Worm (Caenorhabditis elegans) whole organism, young adult: ENCODE measurements around the gene M01G5.1.

ENCODE experiments used
- B0019.2 ChIP-seq: fragments of 200-800 bp; sonication (Bioruptor generic); conservative IDR thresholded peaks from 2 replicates; pipeline ENCODE4 v1.3.6; 2022; ENCODE audit warnings: missing genetic modification reagents, missing genetic modification characterization, missing compliant biosample characterization
- B0261.1 ChIP-seq: sonication (generic microtip); optimal IDR thresholded peaks from 2 replicates; lab custom pipeline; 2016; ENCODE audit warnings: mild to moderate bottlenecking, missing genetic modification characterization, moderate library complexity, missing compliant biosample characterization
- D2030.7 ChIP-seq: fragments of 200-800 bp; sonication (Bioruptor generic); IDR thresholded peaks from 2 replicates; pipeline ENCODE4 v1.3.6; 2022; ENCODE audit warnings: missing genetic modification reagents, missing genetic modification characterization, missing compliant biosample characterization
- F22D6.2 ChIP-seq: sonication (generic microtip); optimal IDR thresholded peaks from 2 replicates; lab custom pipeline; 2016; ENCODE audit warnings: mild to moderate bottlenecking, missing genetic modification characterization, missing compliant biosample characterization
- F23B12.7 ChIP-seq: sonication (generic microtip); optimal IDR thresholded peaks from 2 replicates; lab custom pipeline; 2017; ENCODE audit warnings: missing genetic modification characterization, mild to moderate bottlenecking, missing compliant biosample characterization, antibody characterized with exemption, moderate library complexity; ENCODE audit not compliant: insufficient read depth
- F37B4.10 ChIP-seq: fragments of 200-800 bp; sonication (Bioruptor generic); IDR thresholded peaks from 2 replicates; pipeline ENCODE4 v1.3.6; 2022; ENCODE audit warnings: missing genetic modification characterization, missing compliant biosample characterization
- F52B5.7 ChIP-seq: sonication (generic microtip); optimal IDR thresholded peaks from 2 replicates; lab custom pipeline; 2016; ENCODE audit warnings: mild to moderate bottlenecking, missing genetic modification characterization, missing compliant biosample characterization
- F55B11.4 ChIP-seq: sonication (generic microtip); optimal IDR thresholded peaks from 2 replicates; lab custom pipeline; 2016; ENCODE audit warnings: missing compliant biosample characterization, missing genetic modification characterization, borderline replicate concordance; ENCODE audit not compliant: insufficient read depth
- F57C9.4 ChIP-seq: sonication (generic microtip); optimal IDR thresholded peaks from 2 replicates; lab custom pipeline; 2017; ENCODE audit warnings: mild to moderate bottlenecking, missing genetic modification characterization, missing compliant biosample characterization
- K12H6.12 ChIP-seq: fragments of 200-800 bp; sonication (Bioruptor generic); optimal IDR thresholded peaks from 2 replicates; lab custom pipeline; 2018; ENCODE audit warnings: mild to moderate bottlenecking, missing genetic modification characterization, missing compliant biosample characterization
- T07F8.4 ChIP-seq: sonication (generic microtip); optimal IDR thresholded peaks from 2 replicates; lab custom pipeline; 2016; ENCODE audit warnings: mild to moderate bottlenecking, missing genetic modification characterization, moderate library complexity, missing compliant biosample characterization
- Y53G8AR.9 ChIP-seq: fragments of 200-800 bp; sonication (Bioruptor generic); conservative IDR thresholded peaks from 2 replicates; pipeline ENCODE4 v1.3.6; 2022; ENCODE audit warnings: missing genetic modification reagents, missing genetic modification characterization, missing compliant biosample characterization
- Y56A3A.18 ChIP-seq: fragments of 200-800 bp; sonication (Bioruptor generic); IDR thresholded peaks from 2 replicates; pipeline ENCODE4 v1.3.6; 2022; ENCODE audit warnings: missing genetic modification reagents, missing genetic modification characterization, missing compliant biosample characterization
- ZK185.1 ChIP-seq: sonication (generic microtip); optimal IDR thresholded peaks from 2 replicates; lab custom pipeline; 2016; ENCODE audit warnings: mild to moderate bottlenecking, missing genetic modification characterization, missing compliant biosample characterization; ENCODE audit not compliant: poor library complexity, severe bottlenecking
- ama-1 ChIP-seq, 3 experiments: fragments of 150-350 bp in 1 of 3; sonication (generic microtip) in 2 of 3; optimal IDR thresholded peaks; 2 replicates each; lab custom pipeline; 2014 to 2018; ENCODE audit warnings: missing biosample characterization in 2 of 3, missing genetic modification characterization in 2 of 3, missing genetic modification reagents in 2 of 3
- attf-3 ChIP-seq: fragments of 200-800 bp; sonication (Bioruptor generic); conservative IDR thresholded peaks from 2 replicates; pipeline ENCODE4 v1.3.6; 2022; ENCODE audit warnings: missing genetic modification reagents, missing genetic modification characterization, missing compliant biosample characterization
- attf-6 ChIP-seq: fragments of 200-800 bp; sonication (Bioruptor generic); IDR thresholded peaks from 2 replicates; pipeline ENCODE4 v1.3.6; 2022; ENCODE audit warnings: missing genetic modification reagents, missing genetic modification characterization, missing compliant biosample characterization
- ceh-100 ChIP-seq: fragments of 200-800 bp; sonication (Bioruptor generic); IDR thresholded peaks from 2 replicates; pipeline ENCODE4 v1.3.6; 2022; ENCODE audit warnings: missing genetic modification reagents, missing genetic modification characterization, missing compliant biosample characterization
- ceh-91 ChIP-seq: fragments of 200-800 bp; sonication (Bioruptor generic); IDR thresholded peaks from 2 replicates; pipeline ENCODE4 v1.3.6; 2022; ENCODE audit warnings: missing genetic modification reagents, missing genetic modification characterization, missing compliant biosample characterization
- dox-1 ChIP-seq: fragments of 200-800 bp; sonication (Bioruptor generic); IDR thresholded peaks from 2 replicates; pipeline ENCODE4 v1.3.6; 2022; ENCODE audit warnings: missing genetic modification reagents, missing genetic modification characterization, missing compliant biosample characterization
- efl-1 ChIP-seq: fragments of 150-350 bp; optimal IDR thresholded peaks from 2 replicates; lab custom pipeline; 2014; ENCODE audit warnings: missing biosample characterization, missing genetic modification reagents, missing genetic modification characterization
- egl-18 ChIP-seq: fragments of 200-800 bp; sonication (Bioruptor generic); IDR thresholded peaks from 2 replicates; pipeline ENCODE4 v1.3.6; 2022; ENCODE audit warnings: missing genetic modification reagents, missing genetic modification characterization, missing compliant biosample characterization
- ekl-4 ChIP-seq: fragments of 200-800 bp; sonication (Bioruptor generic); IDR thresholded peaks from 2 replicates; pipeline ENCODE4 v1.3.6; 2022; ENCODE audit warnings: missing genetic modification reagents, missing genetic modification characterization, missing compliant biosample characterization
- hlh-12 ChIP-seq: sonication (generic microtip); optimal IDR thresholded peaks from 2 replicates; lab custom pipeline; 2016; ENCODE audit warnings: missing genetic modification characterization, missing compliant biosample characterization
- hsf-1 ChIP-seq: fragments of 200-800 bp; sonication (Bioruptor generic); IDR thresholded peaks from 2 replicates; pipeline ENCODE4 v1.3.6; 2022; ENCODE audit warnings: missing genetic modification reagents, missing genetic modification characterization, missing compliant biosample characterization
- lag-1 ChIP-seq: fragments of 200-800 bp; sonication (Bioruptor generic); IDR thresholded peaks from 2 replicates; pipeline ENCODE4 v1.3.6; 2022; ENCODE audit warnings: missing genetic modification reagents, missing genetic modification characterization, missing compliant biosample characterization
- let-526 ChIP-seq: fragments of 200-800 bp; sonication (Bioruptor generic); IDR thresholded peaks from 2 replicates; pipeline ENCODE4 v1.3.6; 2022; ENCODE audit warnings: missing genetic modification reagents, missing genetic modification characterization, missing compliant biosample characterization
- let-607 ChIP-seq, 2 experiments: fragments of 200-800 bp in 1 of 2; sonication (Bioruptor generic) in 1 of 2; sonication (generic microtip) in 1 of 2; optimal IDR thresholded peaks; 2 replicates each; lab custom pipeline; 2016 to 2018; ENCODE audit warnings: mild to moderate bottlenecking in 2 of 2, missing compliant biosample characterization in 2 of 2, missing genetic modification characterization in 2 of 2, moderate library complexity in 2 of 2, missing genotype in 1 of 2
- lin-35 ChIP-seq, 3 experiments: fragments of 150-350 bp in 2 of 3; sonication (generic microtip) in 1 of 3; optimal IDR thresholded peaks; 2 replicates each; lab custom pipeline; 2014 to 2018; ENCODE audit warnings: missing biosample characterization in 3 of 3, missing genetic modification characterization in 3 of 3, missing genetic modification reagents in 3 of 3
- lir-1 ChIP-seq: fragments of 200-800 bp; sonication (Bioruptor generic); conservative IDR thresholded peaks from 2 replicates; pipeline ENCODE4 v1.3.6; 2022; ENCODE audit warnings: missing genetic modification reagents, missing genetic modification characterization, missing compliant biosample characterization
- lsl-1 ChIP-seq: fragments of 200-800 bp; sonication (Bioruptor generic); optimal IDR thresholded peaks from 2 replicates; lab custom pipeline; 2018; ENCODE audit warnings: mild to moderate bottlenecking, missing genetic modification characterization, moderate library complexity, missing compliant biosample characterization
- madf-10 ChIP-seq: sonication (generic microtip); optimal IDR thresholded peaks from 2 replicates; lab custom pipeline; 2016; ENCODE audit warnings: mild to moderate bottlenecking, missing genetic modification characterization, missing compliant biosample characterization
- madf-6 ChIP-seq: fragments of 200-800 bp; sonication (Bioruptor generic); IDR thresholded peaks from 2 replicates; pipeline ENCODE4 v1.3.6; 2022; ENCODE audit warnings: missing genetic modification reagents, missing genetic modification characterization, missing compliant biosample characterization
- madf-8 ChIP-seq: fragments of 200-800 bp; sonication (Bioruptor generic); conservative IDR thresholded peaks from 2 replicates; pipeline ENCODE4 v1.3.6; 2022; ENCODE audit warnings: missing genetic modification reagents, missing genetic modification characterization, missing compliant biosample characterization
- mcd-1 ChIP-seq: fragments of 200-800 bp; sonication (Bioruptor generic); IDR thresholded peaks from 2 replicates; pipeline ENCODE4 v1.3.6; 2022; ENCODE audit warnings: missing genetic modification reagents, missing genetic modification characterization, missing compliant biosample characterization
- mel-28 ChIP-seq: sonication (generic microtip); optimal IDR thresholded peaks from 2 replicates; lab custom pipeline; 2016; ENCODE audit warnings: borderline replicate concordance, mild to moderate bottlenecking, missing genetic modification characterization, missing compliant biosample characterization
- nfya-1 ChIP-seq: sonication (generic microtip); optimal IDR thresholded peaks from 2 replicates; lab custom pipeline; 2017; ENCODE audit warnings: antibody characterized with exemption, missing compliant biosample characterization, missing genetic modification characterization, borderline replicate concordance; ENCODE audit not compliant: insufficient read depth
- nhr-120 ChIP-seq: fragments of 200-800 bp; sonication (Bioruptor generic); IDR thresholded peaks from 2 replicates; pipeline ENCODE4 v1.3.6; 2022; ENCODE audit warnings: missing genetic modification characterization, missing compliant biosample characterization
- nhr-179 ChIP-seq: sonication (generic microtip); optimal IDR thresholded peaks from 2 replicates; lab custom pipeline; 2016; ENCODE audit warnings: mild to moderate bottlenecking, missing genetic modification characterization, missing compliant biosample characterization
- nhr-80 ChIP-seq: sonication (generic microtip); optimal IDR thresholded peaks from 2 replicates; lab custom pipeline; 2016; ENCODE audit warnings: missing genetic modification characterization, missing compliant biosample characterization
- pbrm-1 ChIP-seq: fragments of 200-800 bp; sonication (Bioruptor generic); IDR thresholded peaks from 2 replicates; pipeline ENCODE4 v1.3.6; 2022; ENCODE audit warnings: missing genetic modification reagents, missing genetic modification characterization, missing compliant biosample characterization
- sdz-38 ChIP-seq: sonication (generic microtip); optimal IDR thresholded peaks from 2 replicates; lab custom pipeline; 2016; ENCODE audit warnings: missing genotype, missing genetic modification characterization, missing compliant biosample characterization
- tbp1 ChIP-seq: fragments of 200-800 bp; sonication (Bioruptor generic); optimal IDR thresholded peaks from 2 replicates; lab custom pipeline; 2018; ENCODE audit warnings: mild to moderate bottlenecking, missing genetic modification characterization, missing compliant biosample characterization
- tbx-9 ChIP-seq: sonication (generic microtip); optimal IDR thresholded peaks from 2 replicates; lab custom pipeline; 2016; ENCODE audit warnings: borderline replicate concordance, missing genetic modification characterization, inconsistent platforms, missing compliant biosample characterization
- xnd-1 ChIP-seq: sonication (generic microtip); optimal IDR thresholded peaks from 2 replicates; lab custom pipeline; 2016; ENCODE audit warnings: missing genotype, missing genetic modification reagents, missing genetic modification characterization, missing compliant biosample characterization
- zim-3 ChIP-seq: sonication (generic microtip); optimal IDR thresholded peaks from 2 replicates; lab custom pipeline; 2017; ENCODE audit warnings: mild to moderate bottlenecking, missing genetic modification characterization, moderate library complexity, missing compliant biosample characterization
- ztf-28 ChIP-seq: fragments of 200-800 bp; sonication (Bioruptor generic); IDR thresholded peaks from 2 replicates; pipeline ENCODE4 v1.3.6; 2022; ENCODE audit warnings: missing genetic modification reagents, missing genetic modification characterization, missing compliant biosample characterization
- ztf-6 ChIP-seq: fragments of 200-800 bp; sonication (Bioruptor generic); IDR thresholded peaks from 2 replicates; pipeline ENCODE4 v1.3.6; 2022; ENCODE audit warnings: missing genetic modification reagents, missing genetic modification characterization, missing compliant biosample characterization

Gene M01G5.1

ce11 chrIII:1508764-1509281 lies 12.6 kb downstream of the M01G5.1 start (continued):
- TF ChIP-seq ekl-4, result no peak
- no peak for TF ChIP-seq madf-10 (tag; lab: Kevin White, UChicago)
- TF ChIP-seq nhr-179 (tag; lab: Kevin White, UChicago), result no peak
- no peak for TF ChIP-seq ztf-6 (GFP tag; lab: Robert Waterston, UW)
- no peak for TF ChIP-seq F23B12.7 (tag; lab: Kevin White, UChicago)
- TF ChIP-seq nhr-120 (GFP tag; lab: Robert Waterston, UW), result no peak
- no peak for TF ChIP-seq ama-1 (optimal IDR thresholded peaks at IDR 0.05; lab: Kevin White, UChicago)
- TF ChIP-seq ama-1 (GFP tag; optimal IDR thresholded peaks at IDR 0.05; lab: Kevin White, UChicago), result no peak
- TF ChIP-seq lir-1 (GFP tag; lab: Robert Waterston, UW), result no peak
- no peak for TF ChIP-seq xnd-1 (tag; lab: Kevin White, UChicago)
- no peak for TF ChIP-seq hlh-12
- no peak for TF ChIP-seq attf-3
- TF ChIP-seq lag-1 (GFP tag; lab: Robert Waterston, UW), result no peak
- no peak for TF ChIP-seq zim-3 (tag; lab: Kevin White, UChicago)
- no peak for TF ChIP-seq F52B5.7
- no peak for TF ChIP-seq F22D6.2
- no peak for TF ChIP-seq D2030.7 (GFP tag; lab: Robert Waterston, UW)
- peak; percentile 40 for TF ChIP-seq madf-6 (GFP tag; lab: Robert Waterston, UW)
- TF ChIP-seq attf-6 (GFP tag; lab: Robert Waterston, UW), result no peak
- no peak for TF ChIP-seq egl-18 (GFP tag; lab: Robert Waterston, UW)
- TF ChIP-seq F55B11.4 (tag; lab: Kevin White, UChicago), result no peak
- TF ChIP-seq B0019.2, result no peak
- no peak for TF ChIP-seq madf-8
- TF ChIP-seq let-607 (tag; optimal IDR thresholded peaks at IDR 0.05; lab: Kevin White, UChicago), result no peak
- TF ChIP-seq tbx-9 (tag; lab: Kevin White, UChicago), result no peak
- TF ChIP-seq ceh-100 (GFP tag; lab: Robert Waterston, UW), result no peak
- TF ChIP-seq ZK185.1, result no peak
- no peak for TF ChIP-seq efl-1 (GFP tag; lab: Kevin White, UChicago)
- no peak for TF ChIP-seq let-526 (GFP tag; lab: Robert Waterston, UW)
- peak; percentile 65; the same call in 1 of the 2 replicates for TF ChIP-seq ztf-28 (GFP tag; lab: Robert Waterston, UW)
- 0 out of 2 replicates have a peak, but pooled peaks have one; percentile 25 for TF ChIP-seq Y56A3A.18 (GFP tag; lab: Robert Waterston, UW)
- no peak for TF ChIP-seq ceh-91
- no peak for TF ChIP-seq Y53G8AR.9 (GFP tag; lab: Robert Waterston, UW)
- TF ChIP-seq F57C9.4, result no peak
- TF ChIP-seq hsf-1 (GFP tag; lab: Robert Waterston, UW), result no peak
- no peak for TF ChIP-seq F37B4.10 (GFP tag; lab: Robert Waterston, UW)
- no peak for TF ChIP-seq tbp1 (GFP tag; lab: Kevin White, UChicago)
- no peak for TF ChIP-seq lin-35 (GFP tag; optimal IDR thresholded peaks at IDR 0.05; lab: Kevin White, UChicago)
- no peak for TF ChIP-seq K12H6.12
- no peak for TF ChIP-seq T07F8.4 (tag; lab: Kevin White, UChicago)
- TF ChIP-seq B0261.1 (tag; lab: Kevin White, UChicago), result no peak
- TF ChIP-seq mcd-1, result 0 out of 2 replicates have a peak, but pooled peaks have one; percentile 5
- TF ChIP-seq mel-28 (tag; lab: Kevin White, UChicago), result no peak
- TF ChIP-seq pbrm-1 (GFP tag; lab: Robert Waterston, UW), result no peak
- TF ChIP-seq nfya-1 (tag; lab: Kevin White, UChicago), result no peak
- TF ChIP-seq dox-1, result no peak
- no peak for TF ChIP-seq nhr-80
- TF ChIP-seq sdz-38 (tag; lab: Kevin White, UChicago), result no peak
- peak; percentile 37 for TF ChIP-seq lsl-1 (GFP tag; lab: Kevin White, UChicago)
